Fruit fly (Drosophila melanogaster) whole organism, pupa: ENCODE data around the gene ph-d.
A peak's percentile ranks its signal among the peaks of the same experiment; 100 is the strongest.

ENCODE experiments used
- CG10348 ChIP-seq: fragments of 200-800 bp; sonication (Bioruptor generic); IDR thresholded peaks from 2 replicates; pipeline ENCODE4 v1.3.6; 2022; ENCODE audit warnings: missing biosample characterization, missing genetic modification characterization
- CG12605 ChIP-seq: fragments of 200-800 bp; sonication (Bioruptor generic); IDR thresholded peaks from 2 replicates; pipeline ENCODE4 v1.3.6; 2022; ENCODE audit warnings: missing biosample characterization, missing genetic modification characterization
- CG13204 ChIP-seq: fragments of 200-800 bp; sonication (Bioruptor generic); optimal IDR thresholded peaks from 2 replicates; lab custom pipeline; 2018; ENCODE audit warnings: missing biosample characterization, mild to moderate bottlenecking, missing genetic modification characterization, moderate library complexity
- CG14655 ChIP-seq: fragments of 200-800 bp; sonication (Bioruptor generic); optimal IDR thresholded peaks from 3 replicates; lab custom pipeline; 2017; ENCODE audit warnings: mild to moderate bottlenecking, missing biosample characterization, missing genetic modification reagents, missing genetic modification characterization
- CG15710 ChIP-seq: fragments of 200-800 bp; sonication (Bioruptor generic); optimal IDR thresholded peaks from 2 replicates; lab custom pipeline; 2018; ENCODE audit warnings: missing biosample characterization, mild to moderate bottlenecking, missing genetic modification characterization, moderate library complexity
- CG17806 ChIP-seq: fragments of 200-800 bp; sonication (Bioruptor generic); optimal IDR thresholded peaks from 2 replicates; lab custom pipeline; 2018; ENCODE audit warnings: missing biosample characterization, mild to moderate bottlenecking, missing genetic modification characterization, moderate library complexity
- CG32121 ChIP-seq: fragments of 200-800 bp; sonication (Bioruptor generic); IDR thresholded peaks from 2 replicates; pipeline ENCODE4 v1.3.6; 2022; ENCODE audit warnings: missing biosample characterization, missing genetic modification characterization
- CG34367 ChIP-seq: fragments of 200-800 bp; sonication (Bioruptor generic); optimal IDR thresholded peaks from 2 replicates; lab custom pipeline; 2018; ENCODE audit warnings: missing biosample characterization, mild to moderate bottlenecking, missing genetic modification characterization
- CG4496 ChIP-seq: fragments of 200-800 bp; sonication (Bioruptor generic); IDR thresholded peaks from 3 replicates; pipeline ENCODE4 v1.3.6; 2022; ENCODE audit warnings: missing biosample characterization, missing genetic modification characterization
- CG8159 ChIP-seq: fragments of 200-800 bp; sonication (Bioruptor generic); optimal IDR thresholded peaks from 3 replicates; lab custom pipeline; 2018; ENCODE audit warnings: missing biosample characterization, mild to moderate bottlenecking, missing genetic modification characterization, moderate library complexity
- CG8301 ChIP-seq: fragments of 200-800 bp; sonication (Bioruptor generic); optimal IDR thresholded peaks from 2 replicates; lab custom pipeline; 2018; ENCODE audit warnings: missing biosample characterization, mild to moderate bottlenecking, missing genetic modification characterization
- CG9948 ChIP-seq: fragments of 200-800 bp; sonication (Bioruptor generic); optimal IDR thresholded peaks from 2 replicates; lab custom pipeline; 2018; ENCODE audit warnings: missing biosample characterization, mild to moderate bottlenecking, missing genetic modification characterization, moderate library complexity
- D1 ChIP-seq: fragments of 200-800 bp; sonication (Bioruptor generic); optimal IDR thresholded peaks from 2 replicates; lab custom pipeline; 2018; ENCODE audit warnings: missing biosample characterization, mild to moderate bottlenecking, missing genetic modification characterization, moderate library complexity
- EcR ChIP-seq: fragments of 200-800 bp; sonication (Bioruptor generic); optimal IDR thresholded peaks from 3 replicates; lab custom pipeline; 2019; ENCODE audit warnings: missing biosample characterization, missing genetic modification characterization, mild to moderate bottlenecking, moderate library complexity, missing genetic modification reagents
- Ets98B ChIP-seq: fragments of 200-800 bp; sonication (Bioruptor generic); IDR thresholded peaks from 2 replicates; pipeline ENCODE4 v1.3.6; 2022; ENCODE audit warnings: missing biosample characterization, missing genetic modification characterization
- Pif1A ChIP-seq: fragments of 200-800 bp; sonication (Bioruptor generic); optimal IDR thresholded peaks from 3 replicates; lab custom pipeline; 2016; ENCODE audit warnings: missing biosample characterization, missing genetic modification characterization
- Pif1B ChIP-seq: fragments of 200-800 bp; sonication (Bioruptor generic); optimal IDR thresholded peaks from 3 replicates; lab custom pipeline; 2016; ENCODE audit warnings: missing biosample characterization, missing genetic modification characterization
- Snoo ChIP-seq: fragments of 200-800 bp; sonication (Bioruptor generic); optimal IDR thresholded peaks from 3 replicates; lab custom pipeline; 2017; ENCODE audit warnings: missing biosample characterization, mild to moderate bottlenecking, missing genetic modification characterization, inconsistent platforms
- fd96Ca ChIP-seq: fragments of 200-800 bp; sonication (Bioruptor generic); IDR thresholded peaks from 3 replicates; pipeline ENCODE4 v1.3.6; 2022; ENCODE audit warnings: missing biosample characterization, missing genetic modification characterization
- gl ChIP-seq: fragments of 200-800 bp; sonication (Bioruptor generic); optimal IDR thresholded peaks from 2 replicates; lab custom pipeline; 2018; ENCODE audit warnings: missing biosample characterization, mild to moderate bottlenecking, missing genetic modification characterization
- rn ChIP-seq: fragments of 200-800 bp; sonication (Bioruptor generic); IDR thresholded peaks from 2 replicates; pipeline ENCODE4 v1.3.6; 2022; ENCODE audit warnings: missing biosample characterization, missing genetic modification characterization

Gene ph-d

DNA sequence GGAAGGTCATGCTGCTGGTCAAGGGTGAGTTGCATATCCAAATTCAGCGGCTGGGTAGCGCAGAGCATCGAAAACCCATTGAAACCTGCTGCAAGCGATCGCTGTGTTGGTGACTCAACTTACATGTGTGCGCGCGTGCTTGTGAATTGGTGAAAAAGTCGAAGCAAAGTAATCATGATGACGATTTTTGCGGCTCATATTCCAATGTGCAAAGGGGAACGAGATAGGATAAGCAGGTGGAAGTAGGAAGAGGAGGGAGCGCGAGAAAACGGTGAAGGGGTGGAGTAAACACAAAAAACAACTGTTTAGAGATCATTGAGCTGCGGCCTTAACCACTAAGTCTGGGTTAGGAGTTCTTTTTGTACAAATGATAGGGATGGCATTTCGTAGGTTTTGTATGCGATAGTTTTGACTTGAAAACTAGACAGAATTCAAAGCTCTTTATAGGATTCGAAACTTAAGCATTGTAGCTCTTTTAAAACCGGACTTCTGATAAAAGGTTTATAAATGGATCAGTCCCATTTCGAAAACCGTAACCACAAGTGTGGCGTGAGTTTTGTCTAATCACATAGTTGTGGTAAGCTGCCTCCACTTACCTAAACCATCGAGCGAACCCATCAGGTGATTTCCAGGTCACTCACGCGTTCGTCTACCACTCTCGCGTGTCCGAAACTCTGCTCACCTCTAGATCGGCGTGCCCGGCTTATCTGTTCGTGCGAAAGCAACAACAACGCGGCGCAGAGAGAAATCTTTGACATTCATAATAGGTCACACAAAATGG is 22.8 kb upstream of the ph-d start:
- TF ChIP-seq rn (GFP tag; lab: Robert Waterston, UW) (no peak), Pif1A (GFP tag; lab: Kevin White, UChicago) (peak; percentile 54), Ets98B (GFP tag; lab: Robert Waterston, UW) (no peak; the same call in 1 of the 2 replicates), EcR (peak; percentile 8), CG4496 (GFP tag; lab: Robert Waterston, UW) (peak; percentile 23; the same call in 1 of the 3 replicates), D1 (no peak), CG34367 (peak; percentile 39), CG14655 (GFP tag; lab: Kevin White, UChicago) (peak; percentile 60), CG10348 (GFP tag; lab: Robert Waterston, UW) (no peak), CG8159 (peak; percentile 52), CG9948 (tag; lab: Kevin White, UChicago) (peak; percentile 41), Pif1B (no peak), fd96Ca (GFP tag; lab: Robert Waterston, UW) (peak; percentile 71; the same call in 2 of the 3 replicates), CG8301 (tag; lab: Kevin White, UChicago) (peak; percentile 31), CG17806 (peak; percentile 46), Snoo (tag; lab: Kevin White, UChicago) (peak; percentile 25), CG13204 (GFP tag; lab: Kevin White, UChicago) (no peak), CG15710 (peak; percentile 52), CG12605 (GFP tag; lab: Robert Waterston, UW) (no peak), CG32121 (GFP tag; lab: Robert Waterston, UW) (peak; percentile 52), gl (tag; lab: Kevin White, UChicago) (no peak)
- TF ChIP-seq, all 21 proteins: peak for 13

DNA sequence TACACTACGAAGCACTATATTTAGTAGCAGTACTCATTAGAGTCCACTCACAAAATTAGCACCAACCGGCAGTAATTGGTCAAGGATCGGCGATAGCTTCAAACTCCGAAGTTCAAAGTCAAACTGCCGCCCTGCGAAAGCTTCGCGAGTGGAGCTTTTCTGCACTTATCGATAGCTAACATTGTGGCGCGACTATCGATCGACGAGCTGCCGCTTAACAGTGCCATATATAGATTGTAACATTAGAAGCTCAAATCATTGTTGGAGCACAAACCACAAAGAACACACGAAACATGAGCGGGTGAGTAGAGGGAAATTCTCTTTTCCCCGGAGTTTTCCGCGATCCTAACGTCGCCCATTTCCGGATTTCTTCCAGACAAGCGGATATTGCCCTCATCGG is 22.0 kb upstream of the ph-d start, which contains the start of gene Pgd:
TSS of gene Pgd (plus strand) at position 23 of the 400 bp plus-strand sequence.
- TF ChIP-seq CG4496 (GFP tag; lab: Robert Waterston, UW), result peak; percentile 30; the same call in 1 of the 3 replicates
- no peak for TF ChIP-seq Pif1B
- no peak for TF ChIP-seq CG17806
- TF ChIP-seq CG34367, result no peak
- TF ChIP-seq Ets98B (GFP tag; lab: Robert Waterston, UW), result peak; percentile 41; the same call in 1 of the 2 replicates
- no peak for TF ChIP-seq D1
- peak; percentile 57 for TF ChIP-seq EcR
- no peak for TF ChIP-seq gl (tag; lab: Kevin White, UChicago)
- no peak for TF ChIP-seq CG13204 (GFP tag; lab: Kevin White, UChicago)
- peak; percentile 47 for TF ChIP-seq CG12605 (GFP tag; lab: Robert Waterston, UW)
- TF ChIP-seq CG10348 (GFP tag; lab: Robert Waterston, UW), result no peak
- no peak for TF ChIP-seq fd96Ca (GFP tag; lab: Robert Waterston, UW)
- TF ChIP-seq CG14655 (GFP tag; lab: Kevin White, UChicago), result no peak
- no peak for TF ChIP-seq Snoo (tag; lab: Kevin White, UChicago)
- TF ChIP-seq CG9948 (tag; lab: Kevin White, UChicago), result no peak
- no peak for TF ChIP-seq CG8159
- no peak for TF ChIP-seq CG8301 (tag; lab: Kevin White, UChicago)

DNA sequence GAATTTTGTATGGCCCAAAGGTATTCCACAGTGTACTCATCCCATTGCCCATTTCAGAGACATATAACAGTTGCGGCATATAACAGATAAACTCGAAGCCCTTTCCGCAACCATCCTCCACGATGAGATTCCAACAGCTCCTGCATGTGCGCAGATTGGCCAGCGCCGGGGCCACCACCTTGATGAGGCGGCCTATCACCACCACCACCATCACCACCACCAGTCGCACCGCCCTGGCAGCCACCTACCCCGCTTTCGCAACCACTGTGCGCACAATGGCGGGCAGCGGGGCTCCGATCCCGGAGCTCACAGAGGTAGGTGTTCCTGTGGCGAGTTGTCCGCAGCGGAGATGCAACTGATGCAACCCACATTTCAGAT is 19.8 kb upstream of the ph-d start:
- no peak for TF ChIP-seq CG15710
- no peak for TF ChIP-seq EcR
- no peak for TF ChIP-seq CG8301 (tag; lab: Kevin White, UChicago)
- TF ChIP-seq gl (tag; lab: Kevin White, UChicago), result no peak
- no peak for TF ChIP-seq CG32121 (GFP tag; lab: Robert Waterston, UW)
- no peak for TF ChIP-seq CG17806

dm6 chrX:2142275-2142934 is 19.3 kb upstream of the ph-d start:
- TF ChIP-seq gl (tag; lab: Kevin White, UChicago), result no peak
- no peak for TF ChIP-seq Snoo (tag; lab: Kevin White, UChicago)
- no peak for TF ChIP-seq CG14655 (GFP tag; lab: Kevin White, UChicago)
- no peak for TF ChIP-seq CG34367
- no peak for TF ChIP-seq D1
- TF ChIP-seq CG8301 (tag; lab: Kevin White, UChicago), result no peak
- no peak for TF ChIP-seq fd96Ca (GFP tag; lab: Robert Waterston, UW)
- TF ChIP-seq Pif1A (GFP tag; lab: Kevin White, UChicago), result no peak
- TF ChIP-seq CG15710, result no peak
- TF ChIP-seq CG10348 (GFP tag; lab: Robert Waterston, UW), result no peak
- no peak for TF ChIP-seq CG8159
- no peak for TF ChIP-seq CG12605 (GFP tag; lab: Robert Waterston, UW)
- no peak for TF ChIP-seq CG32121 (GFP tag; lab: Robert Waterston, UW)
- TF ChIP-seq CG9948 (tag; lab: Kevin White, UChicago), result no peak
- TF ChIP-seq CG13204 (GFP tag; lab: Kevin White, UChicago), result no peak
- no peak for TF ChIP-seq EcR

dm6 chrX:2141854-2142216 is 18.7 kb upstream of the ph-d start:
- TF ChIP-seq CG17806, result peak; percentile 2
- TF ChIP-seq CG12605 (GFP tag; lab: Robert Waterston, UW), result peak; percentile 46; the same call in 1 of the 2 replicates
- peak; percentile 34 for TF ChIP-seq CG14655 (GFP tag; lab: Kevin White, UChicago)
- TF ChIP-seq rn (GFP tag; lab: Robert Waterston, UW), result no peak
- TF ChIP-seq fd96Ca (GFP tag; lab: Robert Waterston, UW), result no peak
- TF ChIP-seq gl (tag; lab: Kevin White, UChicago), result peak; percentile 20
- TF ChIP-seq CG15710, result peak; percentile 5
- peak; percentile 60; the same call in 2 of the 3 replicates for TF ChIP-seq CG4496 (GFP tag; lab: Robert Waterston, UW)
- TF ChIP-seq Ets98B (GFP tag; lab: Robert Waterston, UW), result peak; percentile 37; the same call in 1 of the 2 replicates
- TF ChIP-seq CG13204 (GFP tag; lab: Kevin White, UChicago), result no peak
- TF ChIP-seq CG8159, result peak; percentile 16
- peak; percentile 6 for TF ChIP-seq Snoo (tag; lab: Kevin White, UChicago)
- TF ChIP-seq CG34367, result no peak
- TF ChIP-seq CG32121 (GFP tag; lab: Robert Waterston, UW), result peak; percentile 51
- peak; percentile 11 for TF ChIP-seq CG8301 (tag; lab: Kevin White, UChicago)
- peak; percentile 58 for TF ChIP-seq Pif1B
- peak; percentile 54 for TF ChIP-seq Pif1A (GFP tag; lab: Kevin White, UChicago)
- no peak for TF ChIP-seq CG9948 (tag; lab: Kevin White, UChicago)
